Fruit fly (Drosophila melanogaster): ENCODE results near the gene CG17751.

Gene CG17751

dm6 chr3R:19648289-19648916, 41.3 kb downstream of the CG17751 start, which contains the start of the genes CG6195 and CG31220:
Gene CG6195 (minus strand): TSS chr3R:19648410.
Gene CG31220 (plus strand): TSS chr3R:19648487.
- TF ChIP-seq noc (tag; optimal IDR thresholded peaks at IDR 0.05) = no peak

- no peak for TF ChIP-seq noc (tag; optimal IDR thresholded peaks at IDR 0.05)
These were observed 43.7 kb downstream of the CG17751 start, which contains the start of gene CG31219 for dm6 chr3R:19650718-19651117. Gene CG31219 (plus strand): TSS chr3R:19651018.

dm6 chr3R:19656455-19656854, 49.4 kb downstream of the CG17751 start:
- TF ChIP-seq noc (tag; optimal IDR thresholded peaks at IDR 0.05) = no peak

- TF ChIP-seq noc (tag; optimal IDR thresholded peaks at IDR 0.05) = no peak
These were observed 50.2 kb downstream of the CG17751 start for dm6 chr3R:19657235-19657634.

dm6 chr3R:19657766-19658165, 50.7 kb downstream of the CG17751 start, which contains the start of gene CG6184:
Gene CG6184 (minus strand): TSS chr3R:19657866.
- TF ChIP-seq noc (tag; optimal IDR thresholded peaks at IDR 0.05) = no peak
